Fruit fly (Drosophila melanogaster) whole organism, embryonic: Measurements from ENCODE around the gene Coa8.
A peak's percentile ranks its signal among the peaks of the same experiment; 100 is the strongest.

Experiments
- BEAF-32 ChIP-seq: fragments of 200-800 bp; sonication (Bioruptor generic); optimal IDR thresholded peaks from 3 replicates; lab custom pipeline; 2017; ENCODE audit warnings: missing biosample characterization, missing genetic modification characterization, mild to moderate bottlenecking, moderate library complexity, missing genetic modification reagents
- Bgb ChIP-seq: fragments of 200-800 bp; sonication (Bioruptor generic); IDR thresholded peaks from 2 replicates; pipeline ENCODE4 v1.3.6; 2022; ENCODE audit warnings: missing biosample characterization, missing genetic modification characterization; ENCODE audit not compliant: partially characterized antibody
- BtbVII ChIP-seq: fragments of 200-800 bp; sonication (Bioruptor generic); optimal IDR thresholded peaks from 3 replicates; lab custom pipeline; 2017; ENCODE audit warnings: missing biosample characterization, mild to moderate bottlenecking, missing genetic modification characterization
- CG10147 ChIP-seq: fragments of 200-800 bp; sonication (Bioruptor generic); optimal IDR thresholded peaks from 2 replicates; lab custom pipeline; 2019; ENCODE audit warnings: missing biosample characterization, mild to moderate bottlenecking, missing genetic modification characterization, moderate library complexity
- CG10565 ChIP-seq: fragments of 200-800 bp; sonication (Bioruptor generic); optimal IDR thresholded peaks from 3 replicates; lab custom pipeline; 2016; ENCODE audit warnings: missing biosample characterization, mild to moderate bottlenecking, missing genetic modification characterization
- CG13287 ChIP-seq: fragments of 200-800 bp; sonication (Bioruptor generic); IDR thresholded peaks from 2 replicates; pipeline ENCODE4 v1.3.6; 2022; ENCODE audit warnings: missing biosample characterization, missing genetic modification characterization; ENCODE audit not compliant: partially characterized antibody
- CG13624 ChIP-seq: fragments of 200-800 bp; sonication (Bioruptor generic); optimal IDR thresholded peaks from 2 replicates; lab custom pipeline; 2016; ENCODE audit warnings: missing biosample characterization, missing genetic modification characterization
- CG14667 ChIP-seq: fragments of 200-800 bp; sonication (Bioruptor generic); IDR thresholded peaks from 2 replicates; pipeline ENCODE4 v1.3.6; 2022; ENCODE audit warnings: missing biosample characterization, missing genetic modification characterization
- CG16863 ChIP-seq: fragments of 200-800 bp; sonication (Bioruptor generic); optimal IDR thresholded peaks from 3 replicates; lab custom pipeline; 2016; ENCODE audit warnings: missing biosample characterization, missing genetic modification characterization
- CG17359 ChIP-seq: fragments of 200-800 bp; sonication (Bioruptor generic); optimal IDR thresholded peaks from 3 replicates; lab custom pipeline; 2018; ENCODE audit warnings: missing biosample characterization, mild to moderate bottlenecking, missing genetic modification characterization, moderate library complexity
- CG17912 ChIP-seq: fragments of 200-800 bp; sonication (Bioruptor generic); optimal IDR thresholded peaks from 2 replicates; lab custom pipeline; 2018; ENCODE audit warnings: missing biosample characterization, mild to moderate bottlenecking, missing genetic modification characterization
- CG18011 ChIP-seq: fragments of 200-800 bp; sonication (Bioruptor generic); optimal IDR thresholded peaks from 2 replicates; lab custom pipeline; 2017; ENCODE audit warnings: missing biosample characterization, missing genetic modification characterization, mild to moderate bottlenecking, moderate library complexity, missing genotype
- CG18619 ChIP-seq: fragments of 200-800 bp; sonication (Bioruptor generic); optimal IDR thresholded peaks from 3 replicates; lab custom pipeline; 2017; ENCODE audit warnings: missing biosample characterization, mild to moderate bottlenecking, missing genetic modification characterization
- CG2678 ChIP-seq: fragments of 200-800 bp; sonication (Bioruptor generic); optimal IDR thresholded peaks from 3 replicates; lab custom pipeline; 2019; ENCODE audit warnings: missing biosample characterization, mild to moderate bottlenecking, missing genetic modification characterization, moderate library complexity
- CG30020 ChIP-seq: fragments of 200-800 bp; optimal IDR thresholded peaks from 2 replicates; lab custom pipeline; 2019; ENCODE audit warnings: missing biosample characterization, mild to moderate bottlenecking, missing genetic modification characterization, moderate library complexity
- CG32767 ChIP-seq: fragments of 200-800 bp; sonication (Bioruptor generic); IDR thresholded peaks from 2 replicates; pipeline ENCODE4 v1.3.6; 2022; ENCODE audit warnings: missing biosample characterization, missing genetic modification characterization
- CG7372 ChIP-seq: fragments of 200-800 bp; sonication (Bioruptor generic); IDR thresholded peaks from 2 replicates; pipeline ENCODE4 v1.3.6; 2022; ENCODE audit warnings: missing biosample characterization, missing genetic modification characterization
- CG7556 ChIP-seq: fragments of 200-800 bp; sonication (Bioruptor generic); optimal IDR thresholded peaks from 2 replicates; lab custom pipeline; 2017; ENCODE audit warnings: missing biosample characterization, mild to moderate bottlenecking, missing genetic modification characterization
- CG8281 ChIP-seq: fragments of 200-800 bp; sonication (Bioruptor generic); optimal IDR thresholded peaks from 2 replicates; lab custom pipeline; 2018; ENCODE audit warnings: missing biosample characterization, mild to moderate bottlenecking, missing genetic modification characterization, moderate library complexity
- CG8944 ChIP-seq: fragments of 200-800 bp; sonication (Bioruptor generic); optimal IDR thresholded peaks from 3 replicates; lab custom pipeline; 2016; ENCODE audit warnings: missing biosample characterization, missing genetic modification characterization
- CHES-1-like ChIP-seq: fragments of 200-800 bp; sonication (Bioruptor generic); optimal IDR thresholded peaks from 2 replicates; lab custom pipeline; 2016; ENCODE audit warnings: missing biosample characterization, missing genetic modification characterization
- CoRest ChIP-seq: fragments of 200-800 bp; sonication (Bioruptor generic); optimal IDR thresholded peaks from 3 replicates; lab custom pipeline; 2018; ENCODE audit warnings: missing biosample characterization, mild to moderate bottlenecking, missing genetic modification characterization, moderate library complexity
- CrebB ChIP-seq: fragments of 200-800 bp; sonication (Bioruptor generic); optimal IDR thresholded peaks from 3 replicates; lab custom pipeline; 2018; ENCODE audit warnings: missing biosample characterization, mild to moderate bottlenecking, missing genetic modification characterization
- D19A ChIP-seq: fragments of 200-800 bp; optimal IDR thresholded peaks from 3 replicates; lab custom pipeline; 2019; ENCODE audit warnings: missing biosample characterization, mild to moderate bottlenecking, missing genetic modification characterization, moderate library complexity
- Dek ChIP-seq: fragments of 200-800 bp; sonication (Bioruptor generic); optimal IDR thresholded peaks from 3 replicates; lab custom pipeline; 2019; ENCODE audit warnings: missing biosample characterization, mild to moderate bottlenecking, missing genetic modification characterization, moderate library complexity
- Eip74EF ChIP-seq, 2 experiments: fragments of 200-800 bp in 1 of 2; fragments of >200 bp in 1 of 2; sonication (Bioruptor generic) in 1 of 2; optimal IDR thresholded peaks; 2 replicates each; lab custom pipeline; 2017 to 2019; ENCODE audit warnings: missing biosample characterization in 2 of 2, missing genetic modification characterization in 2 of 2, mild to moderate bottlenecking in 1 of 2, moderate library complexity in 1 of 2
- Meics ChIP-seq: fragments of 200-800 bp; sonication (Bioruptor generic); optimal IDR thresholded peaks from 2 replicates; lab custom pipeline; 2017; ENCODE audit warnings: missing biosample characterization, mild to moderate bottlenecking, missing genetic modification characterization
- Myb ChIP-seq: fragments of 200-800 bp; sonication (Bioruptor generic); optimal IDR thresholded peaks from 2 replicates; lab custom pipeline; 2016; ENCODE audit warnings: missing biosample characterization, missing genetic modification characterization
- NC2β ChIP-seq: fragments of 200-800 bp; sonication (Bioruptor generic); optimal IDR thresholded peaks from 2 replicates; lab custom pipeline; 2016; ENCODE audit warnings: missing biosample characterization, missing genetic modification characterization
- Neu2 ChIP-seq: fragments of 200-800 bp; sonication (Bioruptor generic); optimal IDR thresholded peaks from 3 replicates; lab custom pipeline; 2016; ENCODE audit warnings: missing biosample characterization, missing genetic modification characterization, borderline replicate concordance
- Scr ChIP-seq: fragments of 200-800 bp; sonication (Bioruptor generic); IDR thresholded peaks from 2 replicates; pipeline ENCODE4 v1.3.6; 2022; ENCODE audit warnings: missing biosample characterization, missing genetic modification characterization; ENCODE audit not compliant: partially characterized antibody
- Spps ChIP-seq: fragments of 200-800 bp; sonication (Bioruptor generic); optimal IDR thresholded peaks from 2 replicates; lab custom pipeline; 2018; ENCODE audit warnings: missing biosample characterization, mild to moderate bottlenecking, missing genetic modification characterization
- Xbp1 ChIP-seq: fragments of 200-800 bp; sonication (Bioruptor generic); optimal IDR thresholded peaks from 3 replicates; lab custom pipeline; 2016; ENCODE audit warnings: missing biosample characterization, mild to moderate bottlenecking, missing genetic modification characterization
- ac ChIP-seq: fragments of 200-800 bp; sonication (Bioruptor generic); optimal IDR thresholded peaks from 3 replicates; lab custom pipeline; 2017; ENCODE audit warnings: missing biosample characterization, mild to moderate bottlenecking, missing genetic modification characterization
- bsh ChIP-seq, 2 experiments: fragments of 200-800 bp; sonication (Bioruptor generic); optimal IDR thresholded peaks; 2 replicates each; lab custom pipeline; 2017 to 2018; ENCODE audit warnings: mild to moderate bottlenecking in 2 of 2, missing biosample characterization in 2 of 2, missing genetic modification characterization in 2 of 2, moderate library complexity in 1 of 2
- caup ChIP-seq: fragments of 200-800 bp; sonication (Bioruptor generic); optimal IDR thresholded peaks from 3 replicates; lab custom pipeline; 2017; ENCODE audit warnings: missing biosample characterization, mild to moderate bottlenecking, missing genetic modification characterization, moderate library complexity; ENCODE audit not compliant: severe bottlenecking
- cwo ChIP-seq: fragments of 200-800 bp; sonication (Bioruptor generic); optimal IDR thresholded peaks from 3 replicates; lab custom pipeline; 2017; ENCODE audit warnings: missing biosample characterization, missing genetic modification characterization, mild to moderate bottlenecking, moderate library complexity, missing genetic modification reagents
- dpn ChIP-seq, 2 experiments: fragments of 200-800 bp; sonication (Bioruptor generic); optimal IDR thresholded peaks; 3 replicates each; lab custom pipeline; 2016; ENCODE audit warnings: missing biosample characterization in 2 of 2, missing genetic modification characterization in 2 of 2
- ewg ChIP-seq: fragments of 200-800 bp; sonication (Bioruptor generic); optimal IDR thresholded peaks from 3 replicates; lab custom pipeline; 2017; ENCODE audit warnings: mild to moderate bottlenecking, missing biosample characterization, missing genetic modification reagents, missing genetic modification characterization
- fd102C ChIP-seq: fragments of 200-800 bp; sonication (Bioruptor generic); optimal IDR thresholded peaks from 2 replicates; lab custom pipeline; 2018; ENCODE audit warnings: missing biosample characterization, mild to moderate bottlenecking, missing genetic modification characterization, moderate library complexity
- fu2 ChIP-seq: fragments of 200-800 bp; sonication (Bioruptor generic); optimal IDR thresholded peaks from 2 replicates; lab custom pipeline; 2016; ENCODE audit warnings: missing biosample characterization, missing genetic modification characterization
- inv ChIP-seq: fragments of 200-800 bp; sonication (Bioruptor generic); IDR thresholded peaks from 2 replicates; pipeline ENCODE4 v1.3.6; 2022; ENCODE audit warnings: missing biosample characterization, missing genetic modification characterization; ENCODE audit not compliant: partially characterized antibody
- kni ChIP-seq: fragments of 200-800 bp; sonication (Bioruptor generic); optimal IDR thresholded peaks from 3 replicates; lab custom pipeline; 2017; ENCODE audit warnings: mild to moderate bottlenecking, missing biosample characterization, missing genetic modification reagents, missing genetic modification characterization
- lilli ChIP-seq: fragments of 200-800 bp; sonication (Bioruptor generic); optimal IDR thresholded peaks from 3 replicates; lab custom pipeline; 2016; ENCODE audit warnings: missing biosample characterization, missing genetic modification characterization
- nau ChIP-seq: fragments of 200-800 bp; sonication (Bioruptor generic); optimal IDR thresholded peaks from 3 replicates; lab custom pipeline; 2017; ENCODE audit warnings: missing biosample characterization, mild to moderate bottlenecking, missing genetic modification characterization, missing genetic modification reagents
- phol ChIP-seq: fragments of 200-800 bp; sonication (Bioruptor generic); optimal IDR thresholded peaks from 3 replicates; lab custom pipeline; 2018; ENCODE audit warnings: missing biosample characterization, mild to moderate bottlenecking, missing genetic modification characterization, moderate library complexity
- tgo ChIP-seq: fragments of 200-800 bp; sonication (Bioruptor generic); IDR thresholded peaks from 3 replicates; pipeline ENCODE4 v1.3.6; 2022; ENCODE audit warnings: missing biosample characterization, missing genetic modification characterization
- unpg ChIP-seq: fragments of 200-800 bp; sonication (Bioruptor generic); optimal IDR thresholded peaks from 3 replicates; lab custom pipeline; 2018; ENCODE audit warnings: missing biosample characterization, mild to moderate bottlenecking, missing genetic modification characterization, moderate library complexity

The Coa8 gene

DNA sequence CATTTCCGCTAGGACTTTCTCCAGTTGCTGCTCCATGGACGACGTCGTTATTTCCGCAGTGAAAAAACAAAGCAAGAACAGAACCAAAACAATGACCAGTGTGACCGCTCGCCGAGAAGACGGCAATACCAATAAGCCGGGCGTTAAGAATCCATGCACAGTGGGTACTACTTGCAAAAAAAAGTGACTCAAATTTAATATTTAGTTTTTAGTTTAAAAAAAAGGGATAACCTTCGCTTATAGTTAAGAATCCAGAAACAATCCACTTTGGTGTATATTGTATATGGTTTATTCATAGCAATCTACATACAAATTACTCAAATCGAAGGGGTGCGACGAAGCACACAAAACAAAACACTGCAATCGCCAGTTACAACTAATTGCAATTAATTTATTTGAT lies 21.2 kb upstream of the Coa8 start, which contains the start of gene Lamtor5 (continued):
- TF ChIP-seq CG17912 (GFP tag; lab: Kevin White, UChicago) (no peak), fu2 (GFP tag; lab: Kevin White, UChicago) (peak; percentile 14), inv (GFP tag; lab: Robert Waterston, UW) (no peak), unpg (GFP tag; lab: Kevin White, UChicago) (peak; percentile 53), CG30020 (tag; lab: Kevin White, UChicago) (no peak), CG18011 (GFP tag; lab: Kevin White, UChicago) (peak; percentile 40), CG13287 (GFP tag; lab: Robert Waterston, UW) (peak; percentile 44), CG32767 (GFP tag; lab: Robert Waterston, UW) (no peak), CHES-1-like (GFP tag; lab: Kevin White, UChicago) (peak; percentile 29), Meics (peak; percentile 54), Xbp1 (peak; percentile 27), CG14667 (GFP tag; lab: Robert Waterston, UW) (no peak), Neu2 (no peak), CG16863 (peak; percentile 29), nau (no peak), caup (GFP tag; lab: Kevin White, UChicago) (peak; percentile 36), CG13624 (GFP tag; lab: Kevin White, UChicago) (peak; percentile 21), Scr (GFP tag; lab: Robert Waterston, UW) (0 out of 2 replicates have a peak, but pooled peaks have one; percentile 21), CG10147 (GFP tag; lab: Kevin White, UChicago) (no peak), BtbVII (peak; percentile 53), tgo (peak; percentile 33; the same call in 1 of the 3 replicates), lilli (GFP tag; lab: Kevin White, UChicago) (peak; percentile 60), CG8281 (no peak), Eip74EF (GFP tag; optimal IDR thresholded peaks at IDR 0.05; lab: Kevin White, UChicago) (no peak), CG7556 (GFP tag; lab: Kevin White, UChicago) (peak; percentile 26), phol (tag; lab: Kevin White, UChicago) (peak; percentile 41), D19A (tag; lab: Kevin White, UChicago) (peak; percentile 55), ewg (GFP tag; lab: Kevin White, UChicago) (no peak), CG7372 (GFP tag; lab: Robert Waterston, UW) (no peak), CG2678 (tag; lab: Kevin White, UChicago) (peak; percentile 54), CG17359 (tag; lab: Kevin White, UChicago) (peak; percentile 44), Myb (GFP tag; lab: Kevin White, UChicago) (peak; percentile 38), cwo (GFP tag; lab: Kevin White, UChicago) (peak; percentile 27), Spps (no peak), CrebB (peak; percentile 5), NC2β (GFP tag; lab: Kevin White, UChicago) (peak; percentile 1), dpn (GFP tag; optimal IDR thresholded peaks at IDR 0.05; lab: Kevin White, UChicago) (peak; percentile 38 to 44), kni (GFP tag; lab: Kevin White, UChicago) (no peak), BEAF-32 (GFP tag; lab: Kevin White, UChicago) (peak; percentile 15), CG18619 (GFP tag; lab: Kevin White, UChicago) (peak; percentile 22), ac (GFP tag; lab: Kevin White, UChicago) (no peak), bsh (GFP tag; optimal IDR thresholded peaks at IDR 0.05; lab: Kevin White, UChicago) (peak in 1 of 2 experiments; percentile 35), fd102C (GFP tag; lab: Kevin White, UChicago) (no peak), CoRest (tag; lab: Kevin White, UChicago) (peak; percentile 31), Bgb (peak; percentile 20; the same call in 1 of the 2 replicates), Dek (tag; lab: Kevin White, UChicago) (peak; percentile 34), CG10565 (GFP tag; lab: Kevin White, UChicago) (no peak), CG8944 (no peak)
